ENCODE assay signal across 4 worm cellular contexts in genomic region chrIV:15634240-15634789, ce11.
TF ChIP-seq lines count a peak whose summit lies in the region.

Gene Y105C5A.1274, plus strand, starts transcription at chrIV:15634739.

TF ChIP-seq in whole organism, L3 larva, 47 proteins besides CTCF, POLR2A, EP300 and RAD21:
- TF ChIP-seq nfya-1 (tag; optimal IDR thresholded peaks at IDR 0.05; lab: Kevin White, UChicago; ENCODE audit: insufficient read depth), result peak; percentile 30

TF ChIP-seq in whole organism, late embryonic, 69 proteins besides CTCF, POLR2A, EP300 and RAD21:
- TF ChIP-seq nfya-1 (tag; optimal IDR thresholded peaks at IDR 0.05; lab: Kevin White, UChicago), result peak; percentile 9

TF ChIP-seq in whole organism, mixed stage, embryonic, 35 proteins besides CTCF, POLR2A, EP300 and RAD21:
- TF ChIP-seq lsy-2 (tag; optimal IDR thresholded peaks at IDR 0.05; lab: Kevin White, UChicago), result peak; percentile 23

TF ChIP-seq in whole organism, young adult, 124 proteins besides CTCF, POLR2A, EP300 and RAD21:
- peak; percentile 92 for TF ChIP-seq nfyb-1 (GFP tag; IDR thresholded peaks at IDR 0.05; lab: Robert Waterston, UW)
